Fruit fly (Drosophila melanogaster) whole organism: Measurements from ENCODE around the gene CG2218.

Experiments
- CG8478 ChIP-seq: fragments of >200 bp; optimal IDR thresholded peaks from 2 replicates; lab custom pipeline; 2018; ENCODE audit warnings: inconsistent platforms
- Dll ChIP-seq: fragments of >200 bp; optimal IDR thresholded peaks from 2 replicates; lab custom pipeline; 2017
- EcR ChIP-seq, 2 experiments: fragments of >200 bp; optimal IDR thresholded peaks; 2 replicates each; lab custom pipeline; 2017; ENCODE audit warnings: missing biosample characterization in 2 of 2, missing genetic modification characterization in 2 of 2, missing genetic modification reagents in 2 of 2
- pan ChIP-seq: fragments of >200 bp; optimal IDR thresholded peaks from 2 replicates; lab custom pipeline; 2017
- psq ChIP-seq: fragments of >200 bp; optimal IDR thresholded peaks from 2 replicates; lab custom pipeline; 2017

dm6 chr3R:30461608-30462243 lies 33.6 kb upstream of the CG2218 start:
- TF ChIP-seq CG8478 (lab: Kevin White, UChicago) (no peak), EcR (GFP tag; optimal IDR thresholded peaks at IDR 0.05; lab: Kevin White, UChicago) (no peak), psq (lab: Kevin White, UChicago) (no peak), pan (lab: Kevin White, UChicago) (no peak), Dll (lab: Kevin White, UChicago) (no peak)
